Fruit fly (Drosophila melanogaster) whole organism, embryonic: Measurements from ENCODE around the gene CG16736.

Experiments used
- Ada2b ChIP-seq: fragments of 200-800 bp; sonication (Bioruptor generic); IDR thresholded peaks from 2 replicates; pipeline ENCODE4 v1.3.6; 2022; ENCODE audit warnings: missing biosample characterization, missing genetic modification characterization
- BEAF-32 ChIP-seq: fragments of 200-800 bp; sonication (Bioruptor generic); optimal IDR thresholded peaks from 3 replicates; lab custom pipeline; 2017; ENCODE audit warnings: missing biosample characterization, missing genetic modification characterization, mild to moderate bottlenecking, moderate library complexity, missing genetic modification reagents
- BtbVII ChIP-seq: fragments of 200-800 bp; sonication (Bioruptor generic); optimal IDR thresholded peaks from 3 replicates; lab custom pipeline; 2017; ENCODE audit warnings: missing biosample characterization, mild to moderate bottlenecking, missing genetic modification characterization
- CG12219 ChIP-seq: fragments of 200-800 bp; sonication (Bioruptor generic); optimal IDR thresholded peaks from 3 replicates; lab custom pipeline; 2018; ENCODE audit warnings: missing biosample characterization, mild to moderate bottlenecking, missing genetic modification characterization
- CG13775 ChIP-seq: fragments of 200-800 bp; sonication (Bioruptor generic); optimal IDR thresholded peaks from 3 replicates; lab custom pipeline; 2017; ENCODE audit warnings: missing biosample characterization, mild to moderate bottlenecking, missing genetic modification characterization
- CG15601 ChIP-seq: fragments of 200-800 bp; sonication (Bioruptor generic); optimal IDR thresholded peaks from 3 replicates; lab custom pipeline; 2019; ENCODE audit warnings: missing biosample characterization, mild to moderate bottlenecking, missing genetic modification characterization, moderate library complexity
- CG2712 ChIP-seq: fragments of 200-800 bp; optimal IDR thresholded peaks from 3 replicates; lab custom pipeline; 2019; ENCODE audit warnings: missing biosample characterization, mild to moderate bottlenecking, missing genetic modification characterization, moderate library complexity
- CG3163 ChIP-seq: fragments of 200-800 bp; sonication (Bioruptor generic); optimal IDR thresholded peaks from 3 replicates; lab custom pipeline; 2016; ENCODE audit warnings: missing biosample characterization, missing genetic modification characterization
- CG33557 ChIP-seq: fragments of 200-800 bp; sonication (Bioruptor generic); optimal IDR thresholded peaks from 2 replicates; lab custom pipeline; 2019; ENCODE audit warnings: missing biosample characterization, mild to moderate bottlenecking, missing genetic modification characterization, moderate library complexity
- CG3838 ChIP-seq: fragments of 200-800 bp; sonication (Bioruptor generic); optimal IDR thresholded peaks from 3 replicates; lab custom pipeline; 2016; ENCODE audit warnings: missing biosample characterization, missing genetic modification characterization
- CG3847 ChIP-seq: fragments of 200-800 bp; sonication (Bioruptor generic); IDR thresholded peaks from 2 replicates; pipeline ENCODE4 v1.3.6; 2022; ENCODE audit warnings: missing biosample characterization, missing genetic modification characterization
- CG4854 ChIP-seq: fragments of 200-800 bp; sonication (Bioruptor generic); optimal IDR thresholded peaks from 2 replicates; lab custom pipeline; 2016; ENCODE audit warnings: missing biosample characterization, missing genetic modification characterization, inconsistent platforms
- CG5245 ChIP-seq: fragments of 200-800 bp; sonication (Bioruptor generic); optimal IDR thresholded peaks from 3 replicates; lab custom pipeline; 2016; ENCODE audit warnings: missing biosample characterization, missing genetic modification characterization
- CG6654 ChIP-seq: fragments of 200-800 bp; sonication (Bioruptor generic); optimal IDR thresholded peaks from 2 replicates; lab custom pipeline; 2017; ENCODE audit warnings: missing biosample characterization, mild to moderate bottlenecking, missing genetic modification characterization
- CG6791 ChIP-seq: fragments of 200-800 bp; sonication (Bioruptor generic); IDR thresholded peaks from 3 replicates; pipeline ENCODE4 v1.3.6; 2022; ENCODE audit warnings: missing biosample characterization, missing genetic modification characterization; ENCODE audit not compliant: partially characterized antibody
- CG7372 ChIP-seq: fragments of 200-800 bp; sonication (Bioruptor generic); IDR thresholded peaks from 2 replicates; pipeline ENCODE4 v1.3.6; 2022; ENCODE audit warnings: missing biosample characterization, missing genetic modification characterization
- CG7987 ChIP-seq: fragments of 200-800 bp; sonication (Bioruptor generic); optimal IDR thresholded peaks from 2 replicates; lab custom pipeline; 2018; ENCODE audit warnings: missing biosample characterization, mild to moderate bottlenecking, missing genetic modification characterization, moderate library complexity
- CG9876 ChIP-seq: fragments of 200-800 bp; sonication (Bioruptor generic); optimal IDR thresholded peaks from 2 replicates; lab custom pipeline; 2016; ENCODE audit warnings: missing biosample characterization, missing genetic modification characterization
- CG9932 ChIP-seq: fragments of 200-800 bp; sonication (Bioruptor generic); IDR thresholded peaks from 2 replicates; pipeline ENCODE4 v1.3.6; 2022; ENCODE audit warnings: missing biosample characterization, missing genetic modification characterization
- Deaf1 ChIP-seq: fragments of 200-800 bp; optimal IDR thresholded peaks from 3 replicates; lab custom pipeline; 2019; ENCODE audit warnings: missing biosample characterization, mild to moderate bottlenecking, missing genetic modification characterization, moderate library complexity
- E2f2 ChIP-seq: fragments of 200-800 bp; sonication (Bioruptor generic); IDR thresholded peaks from 2 replicates; pipeline ENCODE4 v1.3.6; 2022; ENCODE audit warnings: missing biosample characterization, missing genetic modification characterization
- Ets97D ChIP-seq: fragments of 200-800 bp; sonication (Bioruptor generic); optimal IDR thresholded peaks from 3 replicates; lab custom pipeline; 2016; ENCODE audit warnings: missing biosample characterization, missing genetic modification characterization
- H2.0 ChIP-seq: fragments of 200-800 bp; sonication (Bioruptor generic); IDR thresholded peaks from 2 replicates; pipeline ENCODE4 v1.3.6; 2022; ENCODE audit warnings: missing biosample characterization, missing genetic modification characterization
- Hand ChIP-seq: fragments of 200-800 bp; sonication (Bioruptor generic); optimal IDR thresholded peaks from 2 replicates; lab custom pipeline; 2017; ENCODE audit warnings: mild to moderate bottlenecking, missing biosample characterization, missing genetic modification reagents, missing genetic modification characterization
- Hmr ChIP-seq: fragments of 200-800 bp; sonication (Bioruptor generic); optimal IDR thresholded peaks from 3 replicates; lab custom pipeline; 2017; ENCODE audit warnings: mild to moderate bottlenecking, missing biosample characterization, missing genetic modification reagents, missing genetic modification characterization
- Lhr ChIP-seq: fragments of 200-800 bp; sonication (Bioruptor generic); optimal IDR thresholded peaks from 3 replicates; lab custom pipeline; 2017; ENCODE audit warnings: mild to moderate bottlenecking, missing biosample characterization, missing genetic modification reagents, missing genetic modification characterization
- Myb ChIP-seq: fragments of 200-800 bp; sonication (Bioruptor generic); optimal IDR thresholded peaks from 2 replicates; lab custom pipeline; 2016; ENCODE audit warnings: missing biosample characterization, missing genetic modification characterization
- Nf-YB ChIP-seq: fragments of 200-800 bp; sonication (Bioruptor generic); optimal IDR thresholded peaks from 3 replicates; lab custom pipeline; 2019; ENCODE audit warnings: missing biosample characterization, mild to moderate bottlenecking, missing genetic modification characterization, moderate library complexity
- Rfx ChIP-seq: fragments of 200-800 bp; sonication (Bioruptor generic); IDR thresholded peaks from 2 replicates; pipeline ENCODE4 v1.3.6; 2022; ENCODE audit warnings: missing biosample characterization, missing genetic modification characterization
- Sin3A ChIP-seq: fragments of >200 bp; optimal IDR thresholded peaks from 2 replicates; lab custom pipeline; 2018
- Ssrp ChIP-seq: fragments of 200-800 bp; sonication (Bioruptor generic); optimal IDR thresholded peaks from 2 replicates; lab custom pipeline; 2018; ENCODE audit warnings: missing biosample characterization, mild to moderate bottlenecking, missing genetic modification characterization, moderate library complexity
- amos ChIP-seq: fragments of 200-800 bp; sonication (Bioruptor generic); IDR thresholded peaks from 2 replicates; pipeline ENCODE4 v1.3.6; 2022; ENCODE audit warnings: missing biosample characterization, missing genetic modification characterization; ENCODE audit not compliant: partially characterized antibody
- caup ChIP-seq: fragments of 200-800 bp; sonication (Bioruptor generic); optimal IDR thresholded peaks from 3 replicates; lab custom pipeline; 2017; ENCODE audit warnings: missing biosample characterization, mild to moderate bottlenecking, missing genetic modification characterization, moderate library complexity; ENCODE audit not compliant: severe bottlenecking
- corto ChIP-seq: fragments of 200-800 bp; sonication (Bioruptor generic); optimal IDR thresholded peaks from 2 replicates; lab custom pipeline; 2016; ENCODE audit warnings: missing biosample characterization, mild to moderate bottlenecking, missing genetic modification characterization, moderate library complexity
- emc ChIP-seq: fragments of 200-800 bp; sonication (Bioruptor generic); optimal IDR thresholded peaks from 2 replicates; lab custom pipeline; 2016; ENCODE audit warnings: missing biosample characterization, missing genetic modification characterization
- ewg ChIP-seq: fragments of 200-800 bp; sonication (Bioruptor generic); optimal IDR thresholded peaks from 3 replicates; lab custom pipeline; 2017; ENCODE audit warnings: mild to moderate bottlenecking, missing biosample characterization, missing genetic modification reagents, missing genetic modification characterization
- gce ChIP-seq: fragments of 200-800 bp; sonication (Bioruptor generic); IDR thresholded peaks from 3 replicates; pipeline ENCODE4 v1.3.6; 2022; ENCODE audit warnings: missing biosample characterization, missing genetic modification characterization
- hkb ChIP-seq, 2 experiments: fragments of 200-800 bp in 1 of 2; fragments of >200 bp in 1 of 2; sonication (Bioruptor generic) in 1 of 2; IDR thresholded peaks in 1 of 2; optimal IDR thresholded peaks in 1 of 2; 2 replicates each; pipeline versions ENCODE4 v1.3.6 to Lab custom; 2017 to 2022; ENCODE audit warnings: missing biosample characterization in 1 of 2, missing genetic modification characterization in 1 of 2
- jigr1 ChIP-seq: fragments of 200-800 bp; sonication (Bioruptor generic); IDR thresholded peaks from 3 replicates; pipeline ENCODE4 v1.3.6; 2022; ENCODE audit warnings: missing biosample characterization, missing genetic modification characterization
- kay ChIP-seq: fragments of 200-800 bp; sonication (Bioruptor generic); optimal IDR thresholded peaks from 2 replicates; lab custom pipeline; 2016; ENCODE audit warnings: missing biosample characterization, missing genetic modification characterization
- knrl ChIP-seq: fragments of 200-800 bp; sonication (Bioruptor generic); IDR thresholded peaks from 3 replicates; pipeline ENCODE4 v1.3.6; 2022; ENCODE audit warnings: missing biosample characterization, missing genetic modification characterization; ENCODE audit not compliant: partially characterized antibody
- phol ChIP-seq: fragments of 200-800 bp; sonication (Bioruptor generic); optimal IDR thresholded peaks from 3 replicates; lab custom pipeline; 2018; ENCODE audit warnings: missing biosample characterization, mild to moderate bottlenecking, missing genetic modification characterization, moderate library complexity
- prd ChIP-seq, 3 experiments: fragments of >200 bp in 2 of 3; fragments of 200-800 bp in 1 of 3; sonication (Bioruptor generic) in 1 of 3; optimal IDR thresholded peaks in 2 of 3; IDR thresholded peaks in 1 of 3; 2 replicates in 2 of 3; 3 replicates in 1 of 3; pipeline versions ENCODE4 v1.3.6 to Lab custom; 2017 to 2022; ENCODE audit warnings: missing biosample characterization in 1 of 3, missing genetic modification characterization in 1 of 3
- pum ChIP-seq: fragments of 200-800 bp; sonication (Bioruptor generic); optimal IDR thresholded peaks from 2 replicates; lab custom pipeline; 2016; ENCODE audit warnings: missing biosample characterization, missing genetic modification characterization
- slou ChIP-seq: fragments of 200-800 bp; sonication (Bioruptor generic); optimal IDR thresholded peaks from 3 replicates; lab custom pipeline; 2016; ENCODE audit warnings: missing biosample characterization, missing genetic modification characterization
- stc ChIP-seq: fragments of 200-800 bp; sonication (Bioruptor generic); IDR thresholded peaks from 2 replicates; pipeline ENCODE4 v1.3.6; 2022; ENCODE audit warnings: missing biosample characterization, missing genetic modification characterization
- tna ChIP-seq: fragments of 200-800 bp; sonication (Bioruptor generic); IDR thresholded peaks from 2 replicates; pipeline ENCODE4 v1.3.6; 2022; ENCODE audit warnings: missing biosample characterization, missing genetic modification characterization; ENCODE audit not compliant: partially characterized antibody
- usp ChIP-seq: fragments of >200 bp; optimal IDR thresholded peaks from 2 replicates; lab custom pipeline; 2017; ENCODE audit warnings: missing biosample characterization, missing genetic modification characterization
- zfh1 ChIP-seq: fragments of 200-800 bp; sonication (Bioruptor generic); IDR thresholded peaks from 3 replicates; pipeline ENCODE4 v1.3.6; 2022; ENCODE audit warnings: missing biosample characterization, missing genetic modification characterization

The CG16736 gene

DNA sequence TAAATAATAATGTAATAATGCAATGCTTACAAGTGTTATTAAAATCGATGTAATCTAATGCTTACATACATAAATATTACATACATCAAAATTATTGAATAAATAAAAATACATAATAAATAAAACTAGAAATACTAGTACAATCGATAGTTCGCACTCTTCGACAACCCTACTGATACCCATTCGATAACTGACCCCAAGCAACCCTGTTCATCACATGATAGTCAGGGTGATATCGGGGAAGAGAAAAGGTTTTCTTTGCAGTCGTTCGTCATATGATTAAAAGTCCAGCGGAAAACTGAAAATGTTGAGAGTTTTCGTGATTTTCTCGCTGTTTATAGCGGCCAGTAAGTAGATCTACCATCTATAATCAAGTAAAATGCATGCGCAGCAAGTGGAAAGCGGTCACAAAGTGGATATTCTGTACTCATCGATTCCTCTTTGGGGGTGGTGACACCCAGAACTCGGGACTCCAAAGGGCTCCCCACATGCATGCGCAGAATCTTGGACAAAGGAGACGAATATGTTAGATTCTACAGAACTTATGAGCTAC, 3.0 kb upstream of the CG16736 start, which contains the start of gene ATP6AP2 (continued):
- TF ChIP-seq E2f2 (GFP tag; lab: Robert Waterston, UW) = peak; percentile 39; the same call in 1 of the 2 replicates
- TF ChIP-seq CG33557 = peak; percentile 42
- TF ChIP-seq amos (GFP tag; lab: Robert Waterston, UW) = peak; percentile 84
- TF ChIP-seq CG4854 (GFP tag; lab: Kevin White, UChicago) = peak; percentile 5
- no peak for TF ChIP-seq pum (GFP tag; lab: Kevin White, UChicago)
- TF ChIP-seq knrl (GFP tag; lab: Robert Waterston, UW) = peak; percentile 79
- no peak for TF ChIP-seq usp (GFP tag; lab: Kevin White, UChicago)
- TF ChIP-seq Myb (GFP tag; lab: Kevin White, UChicago) = no peak
- peak; percentile 76 for TF ChIP-seq CG7987 (GFP tag; lab: Kevin White, UChicago)
- TF ChIP-seq Hmr (GFP tag; lab: Kevin White, UChicago) = peak; percentile 71
- peak; percentile 79 for TF ChIP-seq CG2712 (tag; lab: Kevin White, UChicago)
- TF ChIP-seq CG12219 = no peak
- TF ChIP-seq tna = peak; percentile 51; the same call in 1 of the 2 replicates
- TF ChIP-seq gce (GFP tag; lab: Robert Waterston, UW) = no peak
- TF ChIP-seq Rfx (GFP tag; lab: Robert Waterston, UW) = peak; percentile 84
- peak; percentile 79 for TF ChIP-seq Ets97D (GFP tag; lab: Kevin White, UChicago)
- no peak for TF ChIP-seq Nf-YB (GFP tag; lab: Kevin White, UChicago)
- TF ChIP-seq hkb (optimal IDR thresholded peaks at IDR 0.05; lab: Kevin White, UChicago) = no peak
- TF ChIP-seq hkb (GFP tag; IDR thresholded peaks at IDR 0.05; lab: Robert Waterston, UW) = 0 out of 2 replicates have a peak, but pooled peaks have one; percentile 35
- TF ChIP-seq zfh1 (GFP tag; lab: Robert Waterston, UW) = no peak
- TF ChIP-seq CG3838 = no peak
- no peak for TF ChIP-seq jigr1 (GFP tag; lab: Robert Waterston, UW)
- no peak; the same call in 1 of the 2 replicates for TF ChIP-seq stc (GFP tag; lab: Robert Waterston, UW)
- TF ChIP-seq CG3847 (GFP tag; lab: Robert Waterston, UW) = peak; percentile 74
- peak; percentile 18 for TF ChIP-seq Ssrp
- TF ChIP-seq slou = peak; percentile 12
- peak; percentile 6 for TF ChIP-seq CG5245 (GFP tag; lab: Kevin White, UChicago)
- peak; percentile 36; the same call in 1 of the 2 replicates for TF ChIP-seq H2.0 (GFP tag; lab: Robert Waterston, UW)
- no peak for TF ChIP-seq Deaf1 (tag; lab: Kevin White, UChicago)
- TF ChIP-seq ewg = peak; percentile 52
- peak; percentile 29 for TF ChIP-seq CG13775 (GFP tag; lab: Kevin White, UChicago)
- TF ChIP-seq Lhr (GFP tag; lab: Kevin White, UChicago) = peak; percentile 35
- peak; percentile 69 for TF ChIP-seq phol (tag; lab: Kevin White, UChicago)
- TF ChIP-seq Sin3A (lab: Kevin White, UChicago) = no peak
- no peak for TF ChIP-seq CG7372 (GFP tag; lab: Robert Waterston, UW)
- TF ChIP-seq emc (GFP tag; lab: Kevin White, UChicago) = no peak
- no peak for TF ChIP-seq Ada2b
- TF ChIP-seq Hand (GFP tag; lab: Kevin White, UChicago) = no peak
- TF ChIP-seq corto (GFP tag; lab: Kevin White, UChicago) = no peak
- TF ChIP-seq BtbVII (GFP tag; lab: Kevin White, UChicago) = no peak
- TF ChIP-seq CG15601 (tag; lab: Kevin White, UChicago) = peak; percentile 58
- no peak for TF ChIP-seq prd (optimal IDR thresholded peaks at IDR 0.05; lab: Kevin White, UChicago)
- TF ChIP-seq prd (GFP tag; IDR thresholded peaks at IDR 0.05; lab: Robert Waterston, UW) = 0 out of 3 replicates have a peak, but pooled peaks have one; percentile 32
- no peak for TF ChIP-seq CG9876 (GFP tag; lab: Kevin White, UChicago)
- no peak for TF ChIP-seq CG6654
- peak; percentile 79 for TF ChIP-seq CG6791 (GFP tag; lab: Robert Waterston, UW)
- no peak for TF ChIP-seq CG3163 (GFP tag; lab: Kevin White, UChicago)
- TF ChIP-seq CG9932 (GFP tag; lab: Robert Waterston, UW) = peak; percentile 84
- peak; percentile 30 for TF ChIP-seq kay (GFP tag; lab: Kevin White, UChicago)
- peak; percentile 56 for TF ChIP-seq caup
- TF ChIP-seq BEAF-32 = peak; percentile 83
